Fruit fly (Drosophila melanogaster) whole organism, embryonic: ENCODE data around the gene CG32425.

Experiments
- Atf-2 ChIP-seq: fragments of 200-800 bp; sonication (Bioruptor generic); optimal IDR thresholded peaks from 2 replicates; lab custom pipeline; 2016; ENCODE audit warnings: missing biosample characterization, missing genetic modification characterization
- B-H1 ChIP-seq: fragments of 200-800 bp; sonication (Bioruptor generic); IDR thresholded peaks from 3 replicates; pipeline ENCODE4 v1.3.6; 2022; ENCODE audit warnings: missing biosample characterization, missing genetic modification characterization
- CG11456 ChIP-seq: fragments of 200-800 bp; sonication (Bioruptor generic); IDR thresholded peaks from 3 replicates; pipeline ENCODE4 v1.3.6; 2022; ENCODE audit warnings: missing biosample characterization, missing genetic modification characterization
- CG11504 ChIP-seq: fragments of 200-800 bp; sonication (Bioruptor generic); optimal IDR thresholded peaks from 3 replicates; lab custom pipeline; 2019; ENCODE audit warnings: missing biosample characterization, mild to moderate bottlenecking, missing genetic modification characterization, moderate library complexity
- CG11560 ChIP-seq: fragments of 200-800 bp; sonication (Bioruptor generic); IDR thresholded peaks from 3 replicates; pipeline ENCODE4 v1.3.6; 2022; ENCODE audit warnings: missing biosample characterization, missing genetic modification characterization
- CG12071 ChIP-seq: fragments of 200-800 bp; sonication (Bioruptor generic); optimal IDR thresholded peaks from 3 replicates; lab custom pipeline; 2018; ENCODE audit warnings: missing biosample characterization, mild to moderate bottlenecking, missing genetic modification characterization
- CG15011 ChIP-seq: fragments of 200-800 bp; sonication (Bioruptor generic); optimal IDR thresholded peaks from 3 replicates; lab custom pipeline; 2018; ENCODE audit warnings: missing biosample characterization, mild to moderate bottlenecking, missing genetic modification characterization
- CG17829 ChIP-seq: fragments of 200-800 bp; optimal IDR thresholded peaks from 2 replicates; lab custom pipeline; 2019; ENCODE audit warnings: missing biosample characterization, mild to moderate bottlenecking, missing genetic modification characterization, moderate library complexity
- CG2120 ChIP-seq: fragments of 200-800 bp; sonication (Bioruptor generic); optimal IDR thresholded peaks from 3 replicates; lab custom pipeline; 2016; ENCODE audit warnings: missing biosample characterization, missing genetic modification characterization
- CG2199 ChIP-seq: fragments of 200-800 bp; sonication (Bioruptor generic); IDR thresholded peaks from 3 replicates; pipeline ENCODE4 v1.3.6; 2022; ENCODE audit warnings: missing biosample characterization, missing genetic modification characterization
- CG31224 ChIP-seq: fragments of 200-800 bp; sonication (Bioruptor generic); IDR thresholded peaks from 2 replicates; pipeline ENCODE4 v1.3.6; 2022; ENCODE audit warnings: missing biosample characterization, missing genetic modification characterization
- CG33557 ChIP-seq: fragments of 200-800 bp; sonication (Bioruptor generic); optimal IDR thresholded peaks from 2 replicates; lab custom pipeline; 2019; ENCODE audit warnings: missing biosample characterization, mild to moderate bottlenecking, missing genetic modification characterization, moderate library complexity
- CG3838 ChIP-seq: fragments of 200-800 bp; sonication (Bioruptor generic); optimal IDR thresholded peaks from 3 replicates; lab custom pipeline; 2016; ENCODE audit warnings: missing biosample characterization, missing genetic modification characterization
- CG7372 ChIP-seq: fragments of 200-800 bp; sonication (Bioruptor generic); IDR thresholded peaks from 2 replicates; pipeline ENCODE4 v1.3.6; 2022; ENCODE audit warnings: missing biosample characterization, missing genetic modification characterization
- CG7556 ChIP-seq: fragments of 200-800 bp; sonication (Bioruptor generic); optimal IDR thresholded peaks from 2 replicates; lab custom pipeline; 2017; ENCODE audit warnings: missing biosample characterization, mild to moderate bottlenecking, missing genetic modification characterization
- CG7745 ChIP-seq: fragments of 200-800 bp; sonication (Bioruptor generic); optimal IDR thresholded peaks from 2 replicates; lab custom pipeline; 2018; ENCODE audit warnings: missing biosample characterization, mild to moderate bottlenecking, missing genetic modification characterization, moderate library complexity
- Dad ChIP-seq: fragments of 200-800 bp; sonication (Bioruptor generic); optimal IDR thresholded peaks from 3 replicates; lab custom pipeline; 2016; ENCODE audit warnings: missing biosample characterization, missing genetic modification characterization
- Doc3 ChIP-seq: fragments of 200-800 bp; sonication (Bioruptor generic); IDR thresholded peaks from 3 replicates; pipeline ENCODE4 v1.3.6; 2022; ENCODE audit warnings: missing biosample characterization, missing genetic modification characterization; ENCODE audit not compliant: partially characterized antibody
- Hand ChIP-seq: fragments of 200-800 bp; sonication (Bioruptor generic); optimal IDR thresholded peaks from 2 replicates; lab custom pipeline; 2017; ENCODE audit warnings: mild to moderate bottlenecking, missing biosample characterization, missing genetic modification reagents, missing genetic modification characterization
- Hmr ChIP-seq: fragments of 200-800 bp; sonication (Bioruptor generic); optimal IDR thresholded peaks from 3 replicates; lab custom pipeline; 2017; ENCODE audit warnings: mild to moderate bottlenecking, missing biosample characterization, missing genetic modification reagents, missing genetic modification characterization
- Kr ChIP-seq: fragments of 200-800 bp; sonication (Bioruptor generic); optimal IDR thresholded peaks from 2 replicates; lab custom pipeline; 2017; ENCODE audit warnings: missing biosample characterization, mild to moderate bottlenecking, missing genetic modification characterization
- Lpt ChIP-seq: fragments of >200 bp; optimal IDR thresholded peaks from 2 replicates; lab custom pipeline; 2018; ENCODE audit warnings: missing biosample characterization, missing genetic modification characterization
- MESR4 ChIP-seq: fragments of 200-800 bp; sonication (Bioruptor generic); optimal IDR thresholded peaks from 2 replicates; lab custom pipeline; 2018; ENCODE audit warnings: missing biosample characterization, mild to moderate bottlenecking, missing genetic modification characterization, moderate library complexity
- Med ChIP-seq: fragments of 200-800 bp; sonication (Bioruptor generic); peaks from one replicate; lab custom pipeline; 2016; ENCODE audit warnings: missing biosample characterization, missing genetic modification characterization, mild to moderate bottlenecking, inconsistent platforms, moderate library complexity
- Mes4 ChIP-seq: fragments of 200-800 bp; sonication (Bioruptor generic); optimal IDR thresholded peaks from 2 replicates; lab custom pipeline; 2016; ENCODE audit warnings: missing biosample characterization, missing genetic modification characterization
- Mrtf ChIP-seq: fragments of 200-800 bp; sonication (Bioruptor generic); IDR thresholded peaks from 3 replicates; pipeline ENCODE4 v1.3.6; 2022; ENCODE audit warnings: missing biosample characterization, missing genetic modification characterization
- Nf-YB ChIP-seq: fragments of 200-800 bp; sonication (Bioruptor generic); optimal IDR thresholded peaks from 3 replicates; lab custom pipeline; 2019; ENCODE audit warnings: missing biosample characterization, mild to moderate bottlenecking, missing genetic modification characterization, moderate library complexity
- Oaz ChIP-seq: fragments of 200-800 bp; sonication (Bioruptor generic); IDR thresholded peaks from 2 replicates; pipeline ENCODE4 v1.3.6; 2022; ENCODE audit warnings: missing biosample characterization, missing genetic modification characterization
- Ptx1 ChIP-seq: fragments of 200-800 bp; sonication (Bioruptor generic); IDR thresholded peaks from 2 replicates; pipeline ENCODE4 v1.3.6; 2022; ENCODE audit warnings: missing biosample characterization, missing genetic modification characterization
- Sin3A ChIP-seq: fragments of >200 bp; optimal IDR thresholded peaks from 2 replicates; lab custom pipeline; 2018
- Spps ChIP-seq: fragments of 200-800 bp; sonication (Bioruptor generic); optimal IDR thresholded peaks from 2 replicates; lab custom pipeline; 2018; ENCODE audit warnings: missing biosample characterization, mild to moderate bottlenecking, missing genetic modification characterization
- Trl ChIP-seq, 3 experiments: fragments of >200 bp in 2 of 3; fragments of 200-800 bp in 1 of 3; sonication (Bioruptor generic) in 1 of 3; optimal IDR thresholded peaks; 2 replicates in 1 of 3; 3 replicates in 2 of 3; lab custom pipeline; 2016 to 2017; ENCODE audit warnings: missing biosample characterization in 1 of 3, missing genetic modification characterization in 1 of 3
- amos ChIP-seq: fragments of 200-800 bp; sonication (Bioruptor generic); IDR thresholded peaks from 2 replicates; pipeline ENCODE4 v1.3.6; 2022; ENCODE audit warnings: missing biosample characterization, missing genetic modification characterization; ENCODE audit not compliant: partially characterized antibody
- cg ChIP-seq: fragments of 200-800 bp; sonication (Bioruptor generic); optimal IDR thresholded peaks from 3 replicates; lab custom pipeline; 2019; ENCODE audit warnings: missing biosample characterization, mild to moderate bottlenecking, missing genetic modification characterization, moderate library complexity
- ci ChIP-seq: fragments of 200-800 bp; sonication (Bioruptor generic); IDR thresholded peaks from 3 replicates; pipeline ENCODE4 v1.3.6; 2022; ENCODE audit warnings: missing biosample characterization, missing genetic modification characterization
- disco-r ChIP-seq: fragments of 200-800 bp; sonication (Bioruptor generic); optimal IDR thresholded peaks from 2 replicates; lab custom pipeline; 2016; ENCODE audit warnings: missing biosample characterization, missing genetic modification characterization
- dmrt99B ChIP-seq: fragments of 200-800 bp; sonication (Bioruptor generic); optimal IDR thresholded peaks from 2 replicates; lab custom pipeline; 2018; ENCODE audit warnings: missing biosample characterization, mild to moderate bottlenecking, missing genetic modification characterization, moderate library complexity
- gcm ChIP-seq: fragments of 200-800 bp; sonication (Bioruptor generic); optimal IDR thresholded peaks from 2 replicates; lab custom pipeline; 2019; ENCODE audit warnings: missing biosample characterization, mild to moderate bottlenecking, missing genetic modification characterization, moderate library complexity
- jigr1 ChIP-seq: fragments of 200-800 bp; sonication (Bioruptor generic); IDR thresholded peaks from 3 replicates; pipeline ENCODE4 v1.3.6; 2022; ENCODE audit warnings: missing biosample characterization, missing genetic modification characterization
- jing ChIP-seq: fragments of 200-800 bp; sonication (Bioruptor generic); optimal IDR thresholded peaks from 2 replicates; lab custom pipeline; 2018; ENCODE audit warnings: missing biosample characterization, mild to moderate bottlenecking, missing genetic modification characterization
- jumu ChIP-seq: fragments of 200-800 bp; sonication (Bioruptor generic); optimal IDR thresholded peaks from 3 replicates; lab custom pipeline; 2016; ENCODE audit warnings: missing biosample characterization, missing genetic modification characterization
- nmo ChIP-seq: fragments of 200-800 bp; sonication (Bioruptor generic); optimal IDR thresholded peaks from 2 replicates; lab custom pipeline; 2018; ENCODE audit warnings: missing biosample characterization, mild to moderate bottlenecking, missing genetic modification characterization, moderate library complexity
- odd ChIP-seq: fragments of 200-800 bp; sonication (Bioruptor generic); optimal IDR thresholded peaks from 2 replicates; lab custom pipeline; 2017; ENCODE audit warnings: missing biosample characterization, mild to moderate bottlenecking, missing genetic modification characterization
- pan ChIP-seq, 4 experiments: fragments of >200 bp in 3 of 4; fragments of 200-800 bp in 1 of 4; sonication (Bioruptor generic) in 1 of 4; optimal IDR thresholded peaks in 3 of 4; IDR thresholded peaks in 1 of 4; 2 replicates each; pipeline versions ENCODE4 v1.3.6 to Lab custom; 2017 to 2022; ENCODE audit warnings: missing biosample characterization in 2 of 4, missing genetic modification characterization in 2 of 4, mixed read lengths in 1 of 4
- pb ChIP-seq: fragments of 200-800 bp; sonication (Bioruptor generic); optimal IDR thresholded peaks from 3 replicates; lab custom pipeline; 2016; ENCODE audit warnings: missing biosample characterization, missing genetic modification characterization
- pros ChIP-seq: fragments of 200-800 bp; sonication (Bioruptor generic); optimal IDR thresholded peaks from 3 replicates; lab custom pipeline; 2019; ENCODE audit warnings: missing biosample characterization, mild to moderate bottlenecking, missing genetic modification characterization, moderate library complexity
- stc ChIP-seq: fragments of 200-800 bp; sonication (Bioruptor generic); IDR thresholded peaks from 2 replicates; pipeline ENCODE4 v1.3.6; 2022; ENCODE audit warnings: missing biosample characterization, missing genetic modification characterization
- tx ChIP-seq: fragments of 200-800 bp; sonication (Bioruptor generic); optimal IDR thresholded peaks from 2 replicates; lab custom pipeline; 2016; ENCODE audit warnings: missing biosample characterization, missing genetic modification characterization
- wdn ChIP-seq: fragments of 200-800 bp; sonication (Bioruptor generic); IDR thresholded peaks from 2 replicates; pipeline ENCODE4 v1.3.6; 2022; ENCODE audit warnings: missing biosample characterization, missing genetic modification characterization

The CG32425 gene

dm6 chr3L:20517897-20518804 is 21.0 kb downstream of the CG32425 start (continued):
- TF ChIP-seq wdn (GFP tag; lab: Robert Waterston, UW) (0 out of 2 replicates have a peak, but pooled peaks have one; percentile 18), pros (GFP tag; lab: Kevin White, UChicago) (no peak), pb (GFP tag; lab: Kevin White, UChicago) (no peak), Hand (GFP tag; lab: Kevin White, UChicago) (peak; percentile 22), Mrtf (GFP tag; lab: Robert Waterston, UW) (no peak), B-H1 (no peak), Mes4 (GFP tag; lab: Kevin White, UChicago) (no peak), Hmr (peak; percentile 30), CG33557 (no peak), CG2199 (GFP tag; lab: Robert Waterston, UW) (no peak), Doc3 (GFP tag; lab: Robert Waterston, UW) (no peak), odd (GFP tag; lab: Kevin White, UChicago) (peak; percentile 2), tx (no peak), jigr1 (GFP tag; lab: Robert Waterston, UW) (no peak), Oaz (GFP tag; lab: Robert Waterston, UW) (no peak), amos (no peak), Lpt (GFP tag; lab: Kevin White, UChicago) (no peak), pan (optimal IDR thresholded peaks at IDR 0.05; lab: Kevin White, UChicago) (no peak), pan (GFP tag; optimal IDR thresholded peaks at IDR 0.05 in 1 of 2, IDR thresholded peaks at IDR 0.05 in 1 of 2) (peak in 1 of 2 experiments; percentile 62), Kr (GFP tag; lab: Kevin White, UChicago) (no peak), CG31224 (GFP tag; lab: Robert Waterston, UW) (no peak), CG11504 (tag; lab: Kevin White, UChicago) (peak; percentile 52), Med (GFP tag; lab: Kevin White, UChicago) (peak; percentile 84), stc (no peak), CG3838 (GFP tag; lab: Kevin White, UChicago) (no peak), jing (GFP tag; lab: Kevin White, UChicago) (no peak), CG7745 (tag; lab: Kevin White, UChicago) (no peak), Sin3A (lab: Kevin White, UChicago) (no peak), CG11560 (tag; lab: Robert Waterston, UW) (no peak), CG12071 (GFP tag; lab: Kevin White, UChicago) (no peak), Trl (optimal IDR thresholded peaks at IDR 0.05; lab: Kevin White, UChicago) (peak in 1 of 2 experiments; percentile 43), Trl (GFP tag; optimal IDR thresholded peaks at IDR 0.05; lab: Kevin White, UChicago) (no peak), nmo (GFP tag; lab: Kevin White, UChicago) (no peak), CG11456 (no peak), CG2120 (peak; percentile 69), Ptx1 (GFP tag; lab: Robert Waterston, UW) (peak; percentile 68), Spps (tag; lab: Kevin White, UChicago) (no peak), CG17829 (tag; lab: Kevin White, UChicago) (no peak), gcm (no peak), ci (no peak), disco-r (GFP tag; lab: Kevin White, UChicago) (no peak), CG7372 (GFP tag; lab: Robert Waterston, UW) (no peak), CG15011 (no peak), dmrt99B (peak; percentile 39), Nf-YB (GFP tag; lab: Kevin White, UChicago) (no peak), Dad (GFP tag; lab: Kevin White, UChicago) (no peak), MESR4 (GFP tag; lab: Kevin White, UChicago) (no peak), Atf-2 (GFP tag; lab: Kevin White, UChicago) (no peak), jumu (GFP tag; lab: Kevin White, UChicago) (peak; percentile 17), CG7556 (peak; percentile 45), cg (no peak)
